Worm (Caenorhabditis elegans) whole organism, L4/young adult: ENCODE measurements around the gene atf-2.

Experiments
- W03F9.2 ChIP-seq: fragments of 150-350 bp; optimal IDR thresholded peaks from 2 replicates; lab custom pipeline; 2014; ENCODE audit warnings: missing biosample characterization, missing genetic modification characterization
- dao-5 ChIP-seq: sonication (generic microtip); optimal IDR thresholded peaks from 2 replicates; lab custom pipeline; 2016; ENCODE audit warnings: missing genotype, missing genetic modification characterization, moderate library complexity, missing compliant biosample characterization
- him-1 ChIP-seq: sonication (generic microtip); optimal IDR thresholded peaks from 2 replicates; lab custom pipeline; 2016; ENCODE audit warnings: missing genotype, missing genetic modification reagents, missing genetic modification characterization, missing compliant biosample characterization

- TF ChIP-seq W03F9.2 (tag; lab: Kevin White, UChicago), result peak; percentile 6
- peak; percentile 90 for TF ChIP-seq him-1 (tag; lab: Kevin White, UChicago)
- TF ChIP-seq dao-5 (tag; lab: Kevin White, UChicago), result no peak
These were observed 44.6 kb downstream of the atf-2 start for ce11 chrII:8796391-8796790.
